Worm (Caenorhabditis elegans) whole organism, L3 larva: Measurements from ENCODE around the gene F11C1.7.

Experiments used
- R02D3.7 ChIP-seq: fragments of 150-350 bp; optimal IDR thresholded peaks from 2 replicates; lab custom pipeline; 2014; ENCODE audit warnings: missing biosample characterization, missing genetic modification characterization
- ZK546.5 ChIP-seq: sonication (generic microtip); optimal IDR thresholded peaks from 2 replicates; lab custom pipeline; 2017; ENCODE audit warnings: missing biosample characterization, missing genetic modification characterization
- ama-1 ChIP-seq: fragments of 150-350 bp; optimal IDR thresholded peaks from 2 replicates; lab custom pipeline; 2018
- ceh-16 ChIP-seq: sonication (generic microtip); optimal IDR thresholded peaks from 2 replicates; lab custom pipeline; 2017; ENCODE audit warnings: missing biosample characterization, missing genetic modification characterization
- ceh-28 ChIP-seq: fragments of 150-350 bp; optimal IDR thresholded peaks from 2 replicates; lab custom pipeline; 2014; ENCODE audit warnings: missing biosample characterization, missing genetic modification reagents, missing genetic modification characterization
- ceh-82 ChIP-seq: fragments of 150-350 bp; optimal IDR thresholded peaks from 2 replicates; lab custom pipeline; 2014; ENCODE audit warnings: missing biosample characterization, missing genetic modification characterization
- ceh-9 ChIP-seq: sonication (generic microtip); optimal IDR thresholded peaks from 2 replicates; lab custom pipeline; 2018; ENCODE audit warnings: missing biosample characterization, missing genetic modification characterization
- daf-12 ChIP-seq: fragments of 150-350 bp; optimal IDR thresholded peaks from 2 replicates; lab custom pipeline; 2014; ENCODE audit warnings: missing biosample characterization, missing genetic modification reagents, missing genetic modification characterization
- egl-27 ChIP-seq: sonication (generic microtip); optimal IDR thresholded peaks from 4 replicates; lab custom pipeline; 2017; ENCODE audit warnings: missing biosample characterization, missing genetic modification reagents, missing genetic modification characterization
- egl-5 ChIP-seq: fragments of 150-350 bp; optimal IDR thresholded peaks from 2 replicates; lab custom pipeline; 2017; ENCODE audit warnings: missing biosample characterization, missing genetic modification reagents, missing genetic modification characterization, inconsistent platforms
- elt-1 ChIP-seq: fragments of 150-350 bp; optimal IDR thresholded peaks from 2 replicates; lab custom pipeline; 2014; ENCODE audit warnings: missing biosample characterization, missing genetic modification characterization
- elt-2 ChIP-seq: sonication (generic microtip); optimal IDR thresholded peaks from 2 replicates; lab custom pipeline; 2016; ENCODE audit warnings: missing genetic modification reagents, mild to moderate bottlenecking, missing genetic modification characterization, missing compliant biosample characterization
- elt-3 ChIP-seq, 3 experiments: fragments of 150-350 bp in 1 of 3; sonication (generic microtip) in 2 of 3; optimal IDR thresholded peaks; 2 replicates in 2 of 3; 4 replicates in 1 of 3; lab custom pipeline; 2014 to 2017; ENCODE audit warnings: missing biosample characterization in 3 of 3, missing genetic modification characterization in 3 of 3
- eor-1 ChIP-seq, 2 experiments: fragments of 150-350 bp; optimal IDR thresholded peaks; 2 replicates each; lab custom pipeline; 2014 to 2018; ENCODE audit warnings: missing biosample characterization in 2 of 2, missing genetic modification characterization in 2 of 2
- fos-1 ChIP-seq: fragments of 150-350 bp; optimal IDR thresholded peaks from 2 replicates; lab custom pipeline; 2014; ENCODE audit warnings: missing biosample characterization, missing genetic modification characterization
- jun-1 ChIP-seq: fragments of 150-350 bp; optimal IDR thresholded peaks from 2 replicates; lab custom pipeline; 2014; ENCODE audit warnings: missing biosample characterization, missing genetic modification reagents, missing genetic modification characterization
- lin-39 ChIP-seq: fragments of 150-350 bp; optimal IDR thresholded peaks from 2 replicates; lab custom pipeline; 2018; ENCODE audit warnings: missing biosample characterization, missing genetic modification reagents, missing genetic modification characterization
- lsy-12 ChIP-seq: sonication (generic microtip); optimal IDR thresholded peaks from 2 replicates; lab custom pipeline; 2016; ENCODE audit warnings: mild to moderate bottlenecking, missing genetic modification characterization, missing compliant biosample characterization
- mdl-1 ChIP-seq: fragments of 150-350 bp; optimal IDR thresholded peaks from 2 replicates; lab custom pipeline; 2014; ENCODE audit warnings: missing biosample characterization, missing genetic modification characterization
- mml-1 ChIP-seq: fragments of 150-350 bp; sonication (generic microtip); optimal IDR thresholded peaks from 3 replicates; lab custom pipeline; 2014; ENCODE audit warnings: missing biosample characterization, missing genetic modification characterization
- nfya-1 ChIP-seq: sonication (generic microtip); optimal IDR thresholded peaks from 2 replicates; lab custom pipeline; 2017; ENCODE audit warnings: missing genetic modification characterization, mild to moderate bottlenecking, missing compliant biosample characterization, antibody characterized with exemption, moderate library complexity; ENCODE audit not compliant: insufficient read depth
- nhr-12 ChIP-seq: fragments of 150-350 bp; optimal IDR thresholded peaks from 2 replicates; lab custom pipeline; 2014; ENCODE audit warnings: missing biosample characterization, missing genetic modification characterization
- nhr-23 ChIP-seq: fragments of 150-350 bp; optimal IDR thresholded peaks from 2 replicates; lab custom pipeline; 2014; ENCODE audit warnings: missing biosample characterization, missing genetic modification reagents, missing genetic modification characterization
- nhr-237 ChIP-seq: fragments of 150-350 bp; optimal IDR thresholded peaks from 2 replicates; lab custom pipeline; 2014; ENCODE audit warnings: missing biosample characterization, missing genetic modification characterization
- nhr-25 ChIP-seq: sonication (generic microtip); optimal IDR thresholded peaks from 2 replicates; lab custom pipeline; 2017; ENCODE audit warnings: missing biosample characterization, missing genetic modification characterization
- nhr-28 ChIP-seq: fragments of 150-350 bp; optimal IDR thresholded peaks from 2 replicates; lab custom pipeline; 2014; ENCODE audit warnings: missing biosample characterization, missing genetic modification characterization
- nhr-43 ChIP-seq: sonication (generic microtip); optimal IDR thresholded peaks from 2 replicates; lab custom pipeline; 2016; ENCODE audit warnings: mild to moderate bottlenecking, missing genetic modification characterization, missing compliant biosample characterization; ENCODE audit not compliant: poor library complexity, severe bottlenecking
- nhr-77 ChIP-seq: fragments of 150-350 bp; optimal IDR thresholded peaks from 2 replicates; lab custom pipeline; 2014; ENCODE audit warnings: missing biosample characterization, missing genetic modification characterization
- pha-4 ChIP-seq: fragments of 150-350 bp; optimal IDR thresholded peaks from 2 replicates; lab custom pipeline; 2014; ENCODE audit warnings: missing biosample characterization, missing genetic modification reagents, missing genetic modification characterization
- skn-1 ChIP-seq: fragments of 150-350 bp; optimal IDR thresholded peaks from 2 replicates; lab custom pipeline; 2014; ENCODE audit warnings: missing biosample characterization, missing genetic modification characterization
- tbx-2 ChIP-seq: sonication (generic microtip); optimal IDR thresholded peaks from 2 replicates; lab custom pipeline; 2016; ENCODE audit warnings: mild to moderate bottlenecking, missing genetic modification characterization, missing compliant biosample characterization
- unc-39 ChIP-seq: sonication (generic microtip); optimal IDR thresholded peaks from 4 replicates; lab custom pipeline; 2017; ENCODE audit warnings: missing biosample characterization, missing genetic modification characterization
- unc-62 ChIP-seq: fragments of 150-350 bp; sonication (generic microtip); optimal IDR thresholded peaks from 4 replicates; lab custom pipeline; 2014; ENCODE audit warnings: missing biosample characterization, missing genetic modification reagents, missing genetic modification characterization
- zag-1 ChIP-seq: fragments of 150-350 bp; optimal IDR thresholded peaks from 2 replicates; lab custom pipeline; 2014; ENCODE audit warnings: missing biosample characterization, missing genetic modification characterization

Gene F11C1.7

DNA sequence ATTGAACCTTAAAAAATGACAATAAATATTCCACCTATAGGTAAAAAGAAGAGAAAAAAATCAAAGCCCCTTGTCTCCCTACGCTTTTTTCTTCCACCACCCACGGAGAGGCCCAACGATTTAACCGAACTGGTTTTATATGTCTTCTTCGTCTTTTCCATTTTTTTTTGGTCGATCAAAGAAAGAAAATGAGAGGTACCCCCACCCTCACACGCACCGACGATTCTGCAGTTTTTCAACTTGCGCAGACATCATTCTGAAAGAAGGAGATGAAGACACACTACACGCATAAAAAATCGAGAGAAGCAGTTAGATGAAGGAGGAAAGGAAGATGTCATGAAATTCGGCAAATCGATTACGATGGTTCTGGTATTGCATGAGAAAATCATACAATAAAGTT is 25.2 kb downstream of the F11C1.7 start:
- TF ChIP-seq ceh-82 (tag; lab: Kevin White, UChicago): no peak
- peak; percentile 94 for TF ChIP-seq nhr-25 (tag; lab: Kevin White, UChicago)
- peak; percentile 1 for TF ChIP-seq nfya-1 (tag; lab: Kevin White, UChicago)

DNA sequence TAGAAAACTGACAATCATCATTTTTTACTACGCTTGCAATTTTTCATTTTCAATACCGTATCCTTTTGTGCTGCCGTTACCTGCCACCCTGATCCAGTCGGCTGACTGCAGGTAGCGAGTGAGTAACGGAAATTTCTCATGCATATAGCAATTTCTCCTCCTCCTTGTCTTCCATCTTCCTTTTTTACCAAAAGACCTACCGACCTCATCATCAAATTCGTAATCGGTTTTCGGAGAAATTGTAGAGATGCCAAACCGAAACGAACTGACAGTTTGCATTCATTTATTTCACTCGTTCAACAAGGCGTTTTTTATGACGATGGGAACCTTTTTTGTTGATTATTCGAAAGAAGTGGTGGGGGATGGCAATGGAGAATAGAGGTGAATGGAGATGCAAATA is 27.1 kb downstream of the F11C1.7 start:
- TF ChIP-seq skn-1 (tag; lab: Kevin White, UChicago): no peak
- peak; percentile 54 for TF ChIP-seq nhr-25 (tag; lab: Kevin White, UChicago)
- TF ChIP-seq, all 47 proteins: peak for 1

DNA sequence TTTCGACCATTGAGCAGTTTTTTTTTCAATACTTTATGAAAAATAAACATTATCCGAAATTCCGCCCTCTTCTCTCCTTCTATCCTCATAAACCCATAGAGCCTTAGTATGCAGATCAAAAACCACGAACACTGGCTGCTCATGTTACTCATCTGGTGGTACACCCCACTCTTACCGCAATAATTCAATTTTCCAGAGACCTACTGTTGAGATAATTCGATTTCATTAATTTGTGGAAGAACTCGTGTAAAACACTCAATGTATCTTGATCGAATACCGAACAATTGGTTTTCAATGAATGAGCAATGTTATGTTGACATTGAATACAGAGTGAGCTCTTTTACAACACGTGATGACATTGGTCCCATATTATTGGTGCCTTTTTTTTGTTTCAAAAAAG is 32.3 kb downstream of the F11C1.7 start:
- no peak for TF ChIP-seq ceh-9 (tag; lab: Kevin White, UChicago)
- no peak for TF ChIP-seq eor-1 (tag; optimal IDR thresholded peaks at IDR 0.05; lab: Kevin White, UChicago)
- TF ChIP-seq skn-1 (tag; lab: Kevin White, UChicago): no peak
- no peak for TF ChIP-seq egl-5
- TF ChIP-seq nhr-12 (tag; lab: Kevin White, UChicago): no peak
- TF ChIP-seq lin-39 (tag; lab: Kevin White, UChicago): no peak
- TF ChIP-seq lsy-12 (tag; lab: Kevin White, UChicago): no peak
- no peak for TF ChIP-seq egl-27 (tag; lab: Kevin White, UChicago)
- no peak for TF ChIP-seq nfya-1 (tag; lab: Kevin White, UChicago)
- no peak for TF ChIP-seq pha-4
- no peak for TF ChIP-seq ceh-82 (tag; lab: Kevin White, UChicago)
- TF ChIP-seq nhr-25 (tag; lab: Kevin White, UChicago): no peak
- TF ChIP-seq nhr-28 (tag; lab: Kevin White, UChicago): no peak
- no peak for TF ChIP-seq daf-12
- no peak for TF ChIP-seq jun-1 (tag; lab: Kevin White, UChicago)
- no peak for TF ChIP-seq tbx-2 (tag; lab: Kevin White, UChicago)
- no peak for TF ChIP-seq elt-2

DNA sequence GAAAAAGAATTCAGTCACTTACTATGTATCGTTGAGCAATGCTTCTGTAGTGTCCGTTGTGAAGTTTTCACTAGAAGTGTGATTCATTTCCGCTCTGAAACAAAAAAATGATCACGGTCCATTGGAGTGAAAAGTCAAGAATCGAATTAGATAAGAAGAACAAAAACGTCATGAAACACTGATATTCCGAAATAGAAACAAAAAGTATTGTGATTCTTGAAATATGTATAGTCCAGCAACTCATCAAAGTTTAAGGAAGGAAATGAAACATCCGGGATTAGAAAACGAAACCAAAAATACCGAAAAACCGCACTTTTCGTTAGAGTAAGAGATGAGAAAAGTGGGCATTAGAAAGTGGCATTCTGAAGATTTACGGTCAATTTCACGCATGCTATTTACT is 43.5 kb downstream of the F11C1.7 start, which contains the start of gene npr-10:
Gene npr-10, minus strand, starts transcription at position 101 of the 400 bp plus-strand sequence.
- TF ChIP-seq mml-1 (tag; lab: Kevin White, UChicago): no peak
- TF ChIP-seq unc-39 (tag; lab: Kevin White, UChicago): no peak
- TF ChIP-seq elt-1 (tag; lab: Kevin White, UChicago): no peak
- TF ChIP-seq ama-1 (lab: Kevin White, UChicago): no peak
- TF ChIP-seq nhr-28 (tag; lab: Kevin White, UChicago): no peak
- no peak for TF ChIP-seq nhr-77
- no peak for TF ChIP-seq lsy-12 (tag; lab: Kevin White, UChicago)
- no peak for TF ChIP-seq daf-12
- no peak for TF ChIP-seq nfya-1 (tag; lab: Kevin White, UChicago)
- no peak for TF ChIP-seq zag-1
- TF ChIP-seq tbx-2 (tag; lab: Kevin White, UChicago): no peak
- TF ChIP-seq elt-3 (tag; optimal IDR thresholded peaks at IDR 0.05; lab: Kevin White, UChicago): no peak
- TF ChIP-seq eor-1 (tag; optimal IDR thresholded peaks at IDR 0.05; lab: Kevin White, UChicago): no peak
- TF ChIP-seq jun-1 (tag; lab: Kevin White, UChicago): no peak
- TF ChIP-seq pha-4: no peak
- TF ChIP-seq, all 47 proteins: peak for 0

DNA sequence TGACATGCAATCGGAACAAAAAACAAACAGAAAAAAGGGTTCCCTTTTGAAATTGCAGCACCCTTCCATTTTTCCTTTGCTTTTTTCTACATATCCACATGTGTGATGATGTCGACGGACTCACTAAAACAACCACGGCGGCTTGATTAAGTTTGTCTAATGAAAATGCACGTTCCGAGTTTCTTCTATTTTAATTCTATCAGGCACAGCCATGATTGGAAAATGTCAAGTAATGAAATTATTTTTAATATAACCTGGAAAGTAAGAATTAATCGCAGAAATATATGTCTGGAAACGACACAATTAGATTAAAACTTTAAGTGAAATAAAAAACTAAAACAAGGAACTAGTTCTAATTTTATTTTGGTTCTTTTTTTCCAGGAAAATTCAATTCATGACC is 44.7 kb downstream of the F11C1.7 start:
- TF ChIP-seq mdl-1 (tag; lab: Kevin White, UChicago) (no peak), ceh-28 (tag; lab: Kevin White, UChicago) (no peak), unc-62 (GFP tag; lab: Kevin White, UChicago) (no peak), fos-1 (no peak), lin-39 (tag; lab: Kevin White, UChicago) (no peak), egl-5 (no peak)

DNA sequence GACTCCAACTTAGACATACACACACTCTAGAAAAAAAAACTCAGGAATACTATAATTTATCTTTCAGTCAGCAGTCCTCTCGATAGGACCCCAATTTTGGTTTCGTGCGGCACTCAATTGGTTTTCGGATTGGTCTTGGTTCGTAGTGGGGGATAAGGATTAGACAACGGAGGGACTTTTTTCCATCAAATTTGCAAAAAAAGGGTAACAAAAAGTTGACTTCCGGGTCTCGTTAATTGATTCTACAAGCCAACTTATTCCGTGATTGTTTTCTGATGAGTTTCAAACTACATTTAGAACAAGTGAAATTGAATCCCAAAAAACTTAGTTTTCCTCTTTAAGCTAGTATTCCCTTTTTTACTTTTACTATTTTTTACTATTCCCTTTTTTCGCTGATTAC is 45.2 kb downstream of the F11C1.7 start:
- TF ChIP-seq nhr-43 (no peak), R02D3.7 (no peak), nhr-237 (tag; lab: Kevin White, UChicago) (no peak), ceh-82 (tag; lab: Kevin White, UChicago) (no peak), ceh-9 (tag; lab: Kevin White, UChicago) (no peak), zag-1 (no peak), mdl-1 (tag; lab: Kevin White, UChicago) (no peak), elt-2 (no peak), ceh-16 (tag; lab: Kevin White, UChicago) (no peak), unc-62 (GFP tag; lab: Kevin White, UChicago) (no peak), nhr-25 (tag; lab: Kevin White, UChicago) (no peak), lin-39 (tag; lab: Kevin White, UChicago) (no peak), jun-1 (tag; lab: Kevin White, UChicago) (no peak), ZK546.5 (tag; lab: Kevin White, UChicago) (no peak), nhr-23 (tag; lab: Kevin White, UChicago) (no peak), nhr-28 (tag; lab: Kevin White, UChicago) (no peak)
